Worm (Caenorhabditis elegans) whole organism, dauer: ENCODE results near the gene F23B12.1.
"Not testable (repeated sequence)": the region's sequence is repeated elsewhere in the genome, so short reads cannot be mapped to it uniquely, and the experiment has no call there.

ENCODE experiments used
- unc-62 ChIP-seq: sonication (generic microtip); optimal IDR thresholded peaks from 2 replicates; lab custom pipeline; 2017; ENCODE audit warnings: missing biosample characterization, missing genetic modification reagents, missing genetic modification characterization

Gene F23B12.1

ce11 chrV:14460122-14460521, 31.2 kb downstream of the F23B12.1 start:
- TF ChIP-seq unc-62 (GFP tag; lab: Kevin White, UChicago) = no peak

ce11 chrV:14460615-14461102, 31.7 kb downstream of the F23B12.1 start, which contains the start of gene F08H9.2:
Gene F08H9.2, plus strand, starts transcription at chrV:14460665.
- no peak for TF ChIP-seq unc-62 (GFP tag; lab: Kevin White, UChicago)

ce11 chrV:14462653-14463052, 33.7 kb downstream of the F23B12.1 start:
- no peak for TF ChIP-seq unc-62 (GFP tag; lab: Kevin White, UChicago)

- not testable (repeated sequence) for TF ChIP-seq unc-62 (GFP tag; lab: Kevin White, UChicago)
Observed at ce11 chrV:14463087-14463486, 34.1 kb downstream of the F23B12.1 start, which contains the start of gene F08H9.3. Gene F08H9.3, minus strand, starts transcription at chrV:14463338.

ce11 chrV:14464368-14464767, 35.4 kb downstream of the F23B12.1 start, which contains the start of gene F08H9.4:
Gene F08H9.4, minus strand, starts transcription at chrV:14464428.
- TF ChIP-seq unc-62 (GFP tag; lab: Kevin White, UChicago) = no peak

- TF ChIP-seq unc-62 (GFP tag; lab: Kevin White, UChicago) = no peak
Observed at ce11 chrV:14468196-14468874, 39.4 kb downstream of the F23B12.1 start, which contains the start of gene srz-97. Gene srz-97, minus strand, starts transcription at chrV:14468246.

ce11 chrV:14468931-14469330, 40.0 kb downstream of the F23B12.1 start, which contains the start of gene clec-57:
Gene clec-57, plus strand, starts transcription at chrV:14469231.
- no peak for TF ChIP-seq unc-62 (GFP tag; lab: Kevin White, UChicago)

ce11 chrV:14472229-14472628, 43.3 kb downstream of the F23B12.1 start, which contains the start of gene clec-227:
Gene clec-227, plus strand, starts transcription at chrV:14472529.
- TF ChIP-seq unc-62 (GFP tag; lab: Kevin White, UChicago) = no peak

ce11 chrV:14474099-14474498, 45.1 kb downstream of the F23B12.1 start, which contains the start of gene clec-56:
Gene clec-56, plus strand, starts transcription at chrV:14474399.
- TF ChIP-seq unc-62 (GFP tag; lab: Kevin White, UChicago) = no peak

- TF ChIP-seq unc-62 (GFP tag; lab: Kevin White, UChicago) = no peak
Observed at ce11 chrV:14476680-14477079, 47.7 kb downstream of the F23B12.1 start, which contains the start of gene clec-54. Gene clec-54, plus strand, starts transcription at chrV:14476903.

- no peak for TF ChIP-seq unc-62 (GFP tag; lab: Kevin White, UChicago)
Observed at ce11 chrV:14478979-14479378, 50.0 kb downstream of the F23B12.1 start, which contains the start of gene clec-55. Gene clec-55, plus strand, starts transcription at chrV:14479279.
